Worm (Caenorhabditis elegans) whole organism, L4/young adult: ENCODE measurements around the gene srv-14.

Experiments used
- W03F9.2 ChIP-seq: fragments of 150-350 bp; optimal IDR thresholded peaks from 2 replicates; lab custom pipeline; 2014; ENCODE audit warnings: missing biosample characterization, missing genetic modification characterization
- him-1 ChIP-seq: sonication (generic microtip); optimal IDR thresholded peaks from 2 replicates; lab custom pipeline; 2016; ENCODE audit warnings: missing genotype, missing genetic modification reagents, missing genetic modification characterization, missing compliant biosample characterization

DNA sequence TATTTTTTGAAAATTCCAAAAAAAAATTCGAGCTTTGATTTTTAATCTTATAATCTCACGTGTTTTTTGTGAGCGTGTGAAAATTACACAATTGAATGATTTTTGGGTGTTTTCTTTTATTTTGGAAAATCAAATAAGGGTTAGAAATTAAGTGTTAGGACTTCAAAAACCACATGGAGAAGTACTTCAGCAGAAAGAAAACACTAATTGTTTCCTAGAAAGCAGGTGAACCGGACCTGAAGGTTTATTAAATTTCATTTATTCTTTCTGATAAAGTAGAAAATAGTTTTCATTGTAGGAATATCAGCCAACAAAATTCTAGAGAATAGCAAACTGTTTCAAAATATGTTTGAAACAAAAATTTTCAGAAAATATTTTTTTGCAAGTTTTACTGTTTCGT lies 14.2 kb upstream of the srv-14 start:
- TF ChIP-seq W03F9.2: no peak
- TF ChIP-seq him-1 (tag; lab: Kevin White, UChicago): no peak
